Comparison of ENCODE assay signal across 1 worm cellular context in genomic region chrV:9225675-9226144, ce11.
TF ChIP-seq lines count a peak whose summit lies in the region.

F07C3.2 (plus strand) TSS chrV:9226094.

TF ChIP-seq in whole organism, L2 larva, 48 proteins besides CTCF, POLR2A, EP300 and RAD21 (continued from another document):
- no peak for TF ChIP-seq nhr-23 (tag; optimal IDR thresholded peaks at IDR 0.05; lab: Kevin White, UChicago)
- no peak for TF ChIP-seq Y55F3AM.14 (GFP tag; optimal IDR thresholded peaks at IDR 0.05; lab: Kevin White, UChicago)
- peak; percentile 54 for TF ChIP-seq C34F6.9 (tag; optimal IDR thresholded peaks at IDR 0.05; lab: Kevin White, UChicago)
- peak; percentile 8 for TF ChIP-seq nhr-129 (tag; optimal IDR thresholded peaks at IDR 0.05; lab: Kevin White, UChicago)
